Worm (Caenorhabditis elegans): Measurements from ENCODE around the gene sprr-2.

- TF ChIP-seq ztf-29 (GFP tag; IDR thresholded peaks at IDR 0.05), result no peak
- no peak for TF ChIP-seq flt-1 (GFP tag; IDR thresholded peaks at IDR 0.05)
- no peak for TF ChIP-seq T22C8.4 (GFP tag; IDR thresholded peaks at IDR 0.05)
Observed at ce11 chrX:14770336-14770735, 22.9 kb upstream of the sprr-2 start.
